Fruit fly (Drosophila melanogaster) whole organism, pupa: ENCODE measurements around the gene CG31551.

Experiments
- CG10348 ChIP-seq: fragments of 200-800 bp; sonication (Bioruptor generic); IDR thresholded peaks from 2 replicates; pipeline ENCODE4 v1.3.6; 2022; ENCODE audit warnings: missing biosample characterization, missing genetic modification characterization
- CG12605 ChIP-seq: fragments of 200-800 bp; sonication (Bioruptor generic); IDR thresholded peaks from 2 replicates; pipeline ENCODE4 v1.3.6; 2022; ENCODE audit warnings: missing biosample characterization, missing genetic modification characterization
- CG13204 ChIP-seq: fragments of 200-800 bp; sonication (Bioruptor generic); optimal IDR thresholded peaks from 2 replicates; lab custom pipeline; 2018; ENCODE audit warnings: missing biosample characterization, mild to moderate bottlenecking, missing genetic modification characterization, moderate library complexity
- CG14655 ChIP-seq: fragments of 200-800 bp; sonication (Bioruptor generic); optimal IDR thresholded peaks from 3 replicates; lab custom pipeline; 2017; ENCODE audit warnings: mild to moderate bottlenecking, missing biosample characterization, missing genetic modification reagents, missing genetic modification characterization
- CG15710 ChIP-seq: fragments of 200-800 bp; sonication (Bioruptor generic); optimal IDR thresholded peaks from 2 replicates; lab custom pipeline; 2018; ENCODE audit warnings: missing biosample characterization, mild to moderate bottlenecking, missing genetic modification characterization, moderate library complexity
- CG17806 ChIP-seq: fragments of 200-800 bp; sonication (Bioruptor generic); optimal IDR thresholded peaks from 2 replicates; lab custom pipeline; 2018; ENCODE audit warnings: missing biosample characterization, mild to moderate bottlenecking, missing genetic modification characterization, moderate library complexity
- CG32121 ChIP-seq: fragments of 200-800 bp; sonication (Bioruptor generic); IDR thresholded peaks from 2 replicates; pipeline ENCODE4 v1.3.6; 2022; ENCODE audit warnings: missing biosample characterization, missing genetic modification characterization
- CG34367 ChIP-seq: fragments of 200-800 bp; sonication (Bioruptor generic); optimal IDR thresholded peaks from 2 replicates; lab custom pipeline; 2018; ENCODE audit warnings: missing biosample characterization, mild to moderate bottlenecking, missing genetic modification characterization
- CG4496 ChIP-seq: fragments of 200-800 bp; sonication (Bioruptor generic); IDR thresholded peaks from 3 replicates; pipeline ENCODE4 v1.3.6; 2022; ENCODE audit warnings: missing biosample characterization, missing genetic modification characterization
- CG8159 ChIP-seq: fragments of 200-800 bp; sonication (Bioruptor generic); optimal IDR thresholded peaks from 3 replicates; lab custom pipeline; 2018; ENCODE audit warnings: missing biosample characterization, mild to moderate bottlenecking, missing genetic modification characterization, moderate library complexity
- CG8301 ChIP-seq: fragments of 200-800 bp; sonication (Bioruptor generic); optimal IDR thresholded peaks from 2 replicates; lab custom pipeline; 2018; ENCODE audit warnings: missing biosample characterization, mild to moderate bottlenecking, missing genetic modification characterization
- CG9948 ChIP-seq: fragments of 200-800 bp; sonication (Bioruptor generic); optimal IDR thresholded peaks from 2 replicates; lab custom pipeline; 2018; ENCODE audit warnings: missing biosample characterization, mild to moderate bottlenecking, missing genetic modification characterization, moderate library complexity
- D1 ChIP-seq: fragments of 200-800 bp; sonication (Bioruptor generic); optimal IDR thresholded peaks from 2 replicates; lab custom pipeline; 2018; ENCODE audit warnings: missing biosample characterization, mild to moderate bottlenecking, missing genetic modification characterization, moderate library complexity
- EcR ChIP-seq: fragments of 200-800 bp; sonication (Bioruptor generic); optimal IDR thresholded peaks from 3 replicates; lab custom pipeline; 2019; ENCODE audit warnings: missing biosample characterization, missing genetic modification characterization, mild to moderate bottlenecking, moderate library complexity, missing genetic modification reagents
- Ets98B ChIP-seq: fragments of 200-800 bp; sonication (Bioruptor generic); IDR thresholded peaks from 2 replicates; pipeline ENCODE4 v1.3.6; 2022; ENCODE audit warnings: missing biosample characterization, missing genetic modification characterization
- Pif1A ChIP-seq: fragments of 200-800 bp; sonication (Bioruptor generic); optimal IDR thresholded peaks from 3 replicates; lab custom pipeline; 2016; ENCODE audit warnings: missing biosample characterization, missing genetic modification characterization
- Pif1B ChIP-seq: fragments of 200-800 bp; sonication (Bioruptor generic); optimal IDR thresholded peaks from 3 replicates; lab custom pipeline; 2016; ENCODE audit warnings: missing biosample characterization, missing genetic modification characterization
- Snoo ChIP-seq: fragments of 200-800 bp; sonication (Bioruptor generic); optimal IDR thresholded peaks from 3 replicates; lab custom pipeline; 2017; ENCODE audit warnings: missing biosample characterization, mild to moderate bottlenecking, missing genetic modification characterization, inconsistent platforms
- fd96Ca ChIP-seq: fragments of 200-800 bp; sonication (Bioruptor generic); IDR thresholded peaks from 3 replicates; pipeline ENCODE4 v1.3.6; 2022; ENCODE audit warnings: missing biosample characterization, missing genetic modification characterization
- gl ChIP-seq: fragments of 200-800 bp; sonication (Bioruptor generic); optimal IDR thresholded peaks from 2 replicates; lab custom pipeline; 2018; ENCODE audit warnings: missing biosample characterization, mild to moderate bottlenecking, missing genetic modification characterization
- rn ChIP-seq: fragments of 200-800 bp; sonication (Bioruptor generic); IDR thresholded peaks from 2 replicates; pipeline ENCODE4 v1.3.6; 2022; ENCODE audit warnings: missing biosample characterization, missing genetic modification characterization

Gene CG31551

DNA sequence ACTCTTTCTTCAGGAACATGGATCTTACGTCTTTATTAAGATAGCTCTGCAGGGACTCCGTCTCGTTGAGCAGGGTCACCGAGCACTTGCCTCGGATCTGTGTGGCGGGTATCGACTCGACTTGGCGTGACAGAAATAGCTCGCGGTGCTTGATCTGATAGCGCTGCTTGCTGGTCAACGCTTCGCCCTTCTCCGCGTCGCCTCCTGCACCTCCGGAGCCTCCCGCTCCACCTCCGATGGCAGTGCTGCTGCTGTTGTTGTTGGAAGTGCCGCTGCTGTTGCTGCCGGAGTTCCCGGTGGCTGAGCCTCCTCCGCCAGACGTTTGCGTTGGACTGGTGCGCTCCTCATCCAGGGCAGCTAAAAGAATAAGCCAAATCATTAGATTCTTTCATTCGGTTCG is 15.8 kb downstream of the CG31551 start:
- TF ChIP-seq CG9948, result no peak
- no peak for TF ChIP-seq Ets98B (GFP tag; lab: Robert Waterston, UW)
- no peak for TF ChIP-seq D1
- no peak for TF ChIP-seq gl (tag; lab: Kevin White, UChicago)
- TF ChIP-seq CG8159, result no peak
- TF ChIP-seq CG17806 (tag; lab: Kevin White, UChicago), result no peak
- no peak for TF ChIP-seq CG13204 (GFP tag; lab: Kevin White, UChicago)
- TF ChIP-seq EcR, result peak; percentile 8

DNA sequence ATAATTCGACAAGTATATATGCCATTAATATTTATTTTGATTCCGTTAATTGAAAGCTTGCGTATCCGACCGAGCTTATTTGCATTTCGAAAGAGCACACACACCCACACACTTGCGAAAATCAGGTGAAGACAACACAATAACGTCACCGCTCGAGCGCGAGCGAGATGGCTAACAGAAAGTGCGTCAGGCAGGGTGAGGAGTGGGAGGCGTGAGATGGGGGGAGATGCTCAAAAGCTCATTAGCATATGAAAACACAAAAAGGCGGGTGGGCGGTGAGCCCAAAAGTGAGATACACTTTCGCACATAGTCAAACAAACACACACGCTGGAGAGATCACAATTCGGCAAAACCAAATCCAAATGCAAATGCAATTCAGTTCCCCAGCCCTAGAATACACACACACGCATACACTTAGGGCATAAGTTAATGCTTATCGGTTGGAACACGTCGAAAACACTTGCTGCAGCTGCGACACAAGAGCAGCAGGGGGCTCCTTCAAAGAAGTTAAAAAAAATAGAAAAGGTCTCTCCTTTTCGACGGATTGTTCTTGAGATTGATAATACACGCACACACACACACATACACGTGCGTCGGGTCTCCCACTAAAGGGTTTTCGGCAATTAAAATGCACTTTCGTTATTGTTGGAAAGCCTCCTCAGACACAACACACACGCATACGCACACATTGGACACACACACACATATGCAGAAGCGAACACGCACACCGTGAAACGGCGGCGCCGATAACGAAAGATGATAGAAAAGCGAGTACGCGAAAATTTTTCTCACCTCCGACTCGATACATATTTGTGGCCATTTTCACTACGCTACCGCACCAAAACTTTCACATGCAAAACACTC is 20.3 kb downstream of the CG31551 start:
- TF ChIP-seq CG12605 (GFP tag; lab: Robert Waterston, UW) (no peak), D1 (no peak), CG10348 (GFP tag; lab: Robert Waterston, UW) (no peak), Ets98B (GFP tag; lab: Robert Waterston, UW) (no peak), CG4496 (GFP tag; lab: Robert Waterston, UW) (0 out of 3 replicates have a peak, but pooled peaks have one; percentile 21), CG32121 (GFP tag; lab: Robert Waterston, UW) (0 out of 2 replicates have a peak, but pooled peaks have one; percentile 41), Pif1A (no peak)

DNA sequence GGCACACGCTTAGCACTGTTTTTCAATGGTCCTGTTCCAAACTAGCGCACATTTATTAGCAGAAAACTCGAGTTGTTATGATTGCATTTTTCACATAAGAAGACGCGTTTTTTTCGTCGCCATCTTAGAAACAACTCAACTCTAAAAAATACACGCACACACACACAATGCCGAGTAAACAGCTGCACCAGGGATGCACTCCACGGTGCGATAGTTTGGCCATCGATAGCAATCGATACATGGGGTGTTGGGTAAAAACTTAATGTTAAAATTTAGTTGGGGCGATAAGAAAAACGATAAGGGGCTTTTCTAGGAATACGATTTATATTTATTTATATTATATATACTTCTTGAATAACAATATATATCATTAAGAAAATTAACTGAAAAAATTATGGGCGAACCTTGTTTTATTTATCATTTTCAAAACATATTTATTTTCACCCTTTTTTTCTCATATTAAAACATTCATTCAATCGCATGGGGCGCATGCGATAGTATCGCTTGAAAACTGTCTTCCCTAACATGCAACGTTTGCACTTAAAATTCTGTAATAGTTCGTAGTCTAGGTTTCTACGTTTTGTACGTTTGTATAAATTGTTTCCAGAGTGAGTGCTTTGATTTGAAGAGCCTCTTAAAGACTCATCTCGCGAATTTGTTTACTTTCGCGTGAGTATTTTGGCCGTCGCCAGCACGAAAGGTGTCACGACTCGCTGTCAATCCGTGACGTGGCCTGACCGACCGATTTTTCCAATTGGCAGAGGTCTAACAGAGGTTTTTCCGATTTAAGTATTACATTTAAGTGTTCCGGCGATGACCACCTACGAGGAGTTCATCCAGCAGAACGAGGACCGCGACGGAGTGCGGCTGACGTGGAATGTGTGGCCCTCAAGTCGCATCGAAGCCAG is 21.2 kb downstream of the CG31551 start, which contains the start of the genes MTA1-like and Sec23:
Gene MTA1-like, minus strand, starts transcription at position 170 of the 908 bp plus-strand sequence.
Gene Sec23, plus strand, starts transcription at position 497 of the 908 bp plus-strand sequence.
- peak; percentile 33 for TF ChIP-seq CG9948
- TF ChIP-seq CG10348 (GFP tag; lab: Robert Waterston, UW), result no peak
- no peak for TF ChIP-seq CG34367 (tag; lab: Kevin White, UChicago)
- TF ChIP-seq Pif1B (GFP tag; lab: Kevin White, UChicago), result peak; percentile 61
- TF ChIP-seq CG17806 (tag; lab: Kevin White, UChicago), result peak; percentile 22
- peak; percentile 47; the same call in 1 of the 3 replicates for TF ChIP-seq CG4496 (GFP tag; lab: Robert Waterston, UW)
- no peak for TF ChIP-seq gl (tag; lab: Kevin White, UChicago)
- TF ChIP-seq EcR, result no peak
- TF ChIP-seq CG15710 (tag; lab: Kevin White, UChicago), result peak; percentile 44
- no peak for TF ChIP-seq CG12605 (GFP tag; lab: Robert Waterston, UW)
- TF ChIP-seq Ets98B (GFP tag; lab: Robert Waterston, UW), result no peak; the same call in 1 of the 2 replicates
- TF ChIP-seq Snoo (tag; lab: Kevin White, UChicago), result peak; percentile 39
- TF ChIP-seq Pif1A, result peak; percentile 43
- TF ChIP-seq CG32121 (GFP tag; lab: Robert Waterston, UW), result no peak
- peak; percentile 63 for TF ChIP-seq CG8159
- TF ChIP-seq D1, result no peak
- no peak for TF ChIP-seq CG13204 (GFP tag; lab: Kevin White, UChicago)
- TF ChIP-seq fd96Ca, result peak; percentile 13; the same call in 2 of the 3 replicates
- no peak for TF ChIP-seq CG14655 (GFP tag; lab: Kevin White, UChicago)
- TF ChIP-seq rn (GFP tag; lab: Robert Waterston, UW), result no peak
- peak; percentile 9 for TF ChIP-seq CG8301 (tag; lab: Kevin White, UChicago)

DNA sequence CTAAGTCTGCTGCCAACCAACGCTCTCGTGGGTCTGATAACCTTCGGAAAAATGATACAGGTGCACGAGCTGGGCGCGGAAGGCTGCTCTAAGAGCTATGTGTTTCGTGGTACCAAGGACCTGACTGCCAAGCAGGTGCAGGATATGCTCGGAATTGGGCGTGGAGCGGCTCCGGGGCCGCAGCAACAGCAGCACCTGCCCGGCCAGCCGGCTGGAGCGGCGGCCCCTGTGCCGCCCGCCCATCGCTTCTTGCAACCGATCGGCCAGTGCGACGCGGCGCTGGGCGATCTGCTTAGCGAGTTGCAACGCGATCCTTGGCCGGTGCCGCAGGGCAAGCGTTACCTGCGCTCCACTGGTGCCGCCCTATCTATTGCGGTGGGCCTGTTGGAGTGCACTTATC is 22.3 kb downstream of the CG31551 start:
- TF ChIP-seq CG15710 (tag; lab: Kevin White, UChicago), result no peak
- TF ChIP-seq CG12605 (GFP tag; lab: Robert Waterston, UW), result no peak
- TF ChIP-seq Pif1B (GFP tag; lab: Kevin White, UChicago), result no peak
- no peak for TF ChIP-seq CG32121 (GFP tag; lab: Robert Waterston, UW)
- no peak for TF ChIP-seq Snoo (tag; lab: Kevin White, UChicago)
- TF ChIP-seq gl (tag; lab: Kevin White, UChicago), result no peak
- no peak for TF ChIP-seq fd96Ca
- TF ChIP-seq CG10348 (GFP tag; lab: Robert Waterston, UW), result no peak
- TF ChIP-seq rn (GFP tag; lab: Robert Waterston, UW), result no peak
- no peak for TF ChIP-seq CG14655 (GFP tag; lab: Kevin White, UChicago)
- no peak for TF ChIP-seq Pif1A
- no peak for TF ChIP-seq CG13204 (GFP tag; lab: Kevin White, UChicago)
- TF ChIP-seq CG17806 (tag; lab: Kevin White, UChicago), result no peak
- TF ChIP-seq CG4496 (GFP tag; lab: Robert Waterston, UW), result no peak
- TF ChIP-seq CG9948, result no peak
- TF ChIP-seq EcR, result no peak
- TF ChIP-seq CG34367 (tag; lab: Kevin White, UChicago), result no peak
- no peak for TF ChIP-seq CG8301 (tag; lab: Kevin White, UChicago)
- TF ChIP-seq D1, result no peak
- TF ChIP-seq CG8159, result no peak
- TF ChIP-seq, all 21 proteins: peak for 0

DNA sequence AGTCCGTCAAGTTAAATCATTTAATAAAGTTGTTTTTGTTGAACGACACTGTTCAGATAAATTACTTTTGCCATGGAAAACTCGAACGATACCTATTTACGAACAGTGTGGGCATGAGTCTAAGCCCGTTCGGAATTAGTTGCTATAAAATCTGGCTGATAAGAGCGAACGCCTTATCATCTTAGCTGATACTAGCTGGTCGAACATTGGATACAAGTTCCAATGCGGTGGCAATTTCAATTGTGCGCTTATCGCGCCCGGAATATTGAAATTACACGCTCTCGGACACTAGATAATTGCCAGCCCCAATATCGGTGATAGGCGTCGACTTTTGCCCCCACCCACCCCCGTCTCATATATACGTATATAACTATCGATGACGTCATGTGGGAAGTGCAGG is 26.2 kb downstream of the CG31551 start:
- TF ChIP-seq CG8159, result no peak
- no peak for TF ChIP-seq CG17806 (tag; lab: Kevin White, UChicago)
- no peak for TF ChIP-seq Ets98B (GFP tag; lab: Robert Waterston, UW)
- TF ChIP-seq CG15710 (tag; lab: Kevin White, UChicago), result no peak
